Fruit fly (Drosophila melanogaster): Measurements from ENCODE around the gene CG3156.

CG3156 gene

dm6 chrX:522357-523043, 34.8 kb downstream of the CG3156 start (continued):
- peak; percentile 75; the same call in 1 of the 2 replicates for TF ChIP-seq seq (GFP tag; IDR thresholded peaks at IDR 0.05)
- TF ChIP-seq Nf-YB (GFP tag; optimal IDR thresholded peaks at IDR 0.05), result peak; percentile 39
- TF ChIP-seq nerfin-2 (GFP tag; IDR thresholded peaks at IDR 0.05; ENCODE audit: partially characterized antibody), result no peak
- peak; percentile 49; the same call in 1 of the 2 replicates for TF ChIP-seq ap (GFP tag; IDR thresholded peaks at IDR 0.05)
- TF ChIP-seq Sry-δ (GFP tag; optimal IDR thresholded peaks at IDR 0.05), result peak; percentile 26
- peak; percentile 84 for TF ChIP-seq CG5245 (GFP tag; optimal IDR thresholded peaks at IDR 0.05)
- TF ChIP-seq trh (GFP tag; optimal IDR thresholded peaks at IDR 0.05), result peak; percentile 60
- TF ChIP-seq H2.0 (GFP tag; IDR thresholded peaks at IDR 0.05), result peak; percentile 86
- peak; percentile 88 for TF ChIP-seq CG14441 (GFP tag; IDR thresholded peaks at IDR 0.05)
- peak; percentile 85 for TF ChIP-seq tgo (GFP tag; IDR thresholded peaks at IDR 0.05)
- TF ChIP-seq MESR4 (GFP tag; optimal IDR thresholded peaks at IDR 0.05), result peak; percentile 27
- peak; percentile 69; the same call in 2 of the 3 replicates for TF ChIP-seq CG11093 (GFP tag; IDR thresholded peaks at IDR 0.05)
- TF ChIP-seq hbn (GFP tag; IDR thresholded peaks at IDR 0.05; ENCODE audit: partially characterized antibody), result no peak
- TF ChIP-seq CG11560 (tag; IDR thresholded peaks at IDR 0.05), result no peak; the same call in 2 of the 3 replicates
- TF ChIP-seq dimm (GFP tag; IDR thresholded peaks at IDR 0.05), result 0 out of 2 replicates have a peak, but pooled peaks have one; percentile 48
- peak; percentile 85 for TF ChIP-seq sd (tag; optimal IDR thresholded peaks at IDR 0.05)
- no peak for TF ChIP-seq wor (GFP tag; IDR thresholded peaks at IDR 0.05)
- peak; percentile 57 for TF ChIP-seq CG1832 (GFP tag; optimal IDR thresholded peaks at IDR 0.05)
- TF ChIP-seq E2f1 (GFP tag; IDR thresholded peaks at IDR 0.05), result peak; percentile 78
- no peak for TF ChIP-seq zf30C (GFP tag; optimal IDR thresholded peaks at IDR 0.05)
- TF ChIP-seq psq (GFP tag; optimal IDR thresholded peaks at IDR 0.05), result peak; percentile 8
- TF ChIP-seq Awh (GFP tag; IDR thresholded peaks at IDR 0.05), result peak; percentile 82
- TF ChIP-seq stc (GFP tag; IDR thresholded peaks at IDR 0.05), result peak; percentile 60
- TF ChIP-seq CG16813 (GFP tag; IDR thresholded peaks at IDR 0.05; ENCODE audit: partially characterized antibody), result no peak
- peak; percentile 93 for TF ChIP-seq CG13624 (GFP tag; optimal IDR thresholded peaks at IDR 0.05)
- TF ChIP-seq CG15011 (GFP tag; optimal IDR thresholded peaks at IDR 0.05), result peak; percentile 37
- peak; percentile 72 for TF ChIP-seq tap (tag; optimal IDR thresholded peaks at IDR 0.05)
- TF ChIP-seq al (GFP tag; IDR thresholded peaks at IDR 0.05), result peak; percentile 75
- no peak for TF ChIP-seq Scr (GFP tag; IDR thresholded peaks at IDR 0.05; ENCODE audit: partially characterized antibody)
- peak; percentile 84 for TF ChIP-seq CG8944 (GFP tag; optimal IDR thresholded peaks at IDR 0.05)
- peak; percentile 50 for TF ChIP-seq CG5180 (GFP tag; optimal IDR thresholded peaks at IDR 0.05)
- TF ChIP-seq ab (GFP tag; optimal IDR thresholded peaks at IDR 0.05), result peak; percentile 93
- TF ChIP-seq CG4360 (GFP tag; IDR thresholded peaks at IDR 0.05), result peak; percentile 61
- TF ChIP-seq CG18011 (GFP tag; optimal IDR thresholded peaks at IDR 0.05), result peak; percentile 61
- peak; percentile 82; the same call in 2 of the 3 replicates for TF ChIP-seq so (GFP tag; IDR thresholded peaks at IDR 0.05)
- TF ChIP-seq ato (GFP tag; IDR thresholded peaks at IDR 0.05; ENCODE audit: partially characterized antibody), result no peak
- peak; percentile 88 for TF ChIP-seq CG12071 (GFP tag; optimal IDR thresholded peaks at IDR 0.05)
- peak; percentile 69; the same call in 1 of the 2 replicates for TF ChIP-seq CG9215 (GFP tag; IDR thresholded peaks at IDR 0.05)
- TF ChIP-seq CG7786 (GFP tag; optimal IDR thresholded peaks at IDR 0.05), result peak; percentile 92
- peak; percentile 60 for TF ChIP-seq tup (GFP tag; optimal IDR thresholded peaks at IDR 0.05)
- peak; percentile 82 for TF ChIP-seq Chrac-16 (GFP tag; optimal IDR thresholded peaks at IDR 0.05)
- peak; percentile 49 for TF ChIP-seq Ets97D (GFP tag; optimal IDR thresholded peaks at IDR 0.05)
- TF ChIP-seq HLH3B (GFP tag; IDR thresholded peaks at IDR 0.05), result peak; percentile 81
- peak; percentile 71 for TF ChIP-seq MTF-1 (GFP tag; optimal IDR thresholded peaks at IDR 0.05; ENCODE audit: borderline replicate concordance)
- peak; percentile 28 for TF ChIP-seq CG3995 (GFP tag; optimal IDR thresholded peaks at IDR 0.05)
- TF ChIP-seq YL-1 (GFP tag; optimal IDR thresholded peaks at IDR 0.05), result peak; percentile 9
- TF ChIP-seq slp2 (GFP tag; optimal IDR thresholded peaks at IDR 0.05), result peak; percentile 77
- peak; percentile 75 for TF ChIP-seq CG4282 (GFP tag; optimal IDR thresholded peaks at IDR 0.05)
- peak; percentile 98 for TF ChIP-seq NFAT (GFP tag; IDR thresholded peaks at IDR 0.05)

All from whole organism, embryonic.